Worm (Caenorhabditis elegans): ENCODE measurements around the gene sra-9.
A peak's percentile ranks its signal among the peaks of the same experiment; 100 is the strongest.

ce11 chrII:9575670-9576069, 43.6 kb downstream of the sra-9 start, which contains the start of gene exc-7:
- TF ChIP-seq tbx-2 (tag; optimal IDR thresholded peaks at IDR 0.05) = no peak
- TF ChIP-seq lin-15B (tag; optimal IDR thresholded peaks at IDR 0.05) = no peak
- no peak for TF ChIP-seq nhr-12 (tag; optimal IDR thresholded peaks at IDR 0.05)
- TF ChIP-seq egl-27 (tag; optimal IDR thresholded peaks at IDR 0.05) = no peak
- no peak for TF ChIP-seq fkh-4 (tag; optimal IDR thresholded peaks at IDR 0.05; ENCODE audit: borderline replicate concordance)
- TF ChIP-seq efl-1 (optimal IDR thresholded peaks at IDR 0.05) = no peak
- peak in 1 of 2 experiments; percentile 61 for TF ChIP-seq efl-1 (GFP tag; optimal IDR thresholded peaks at IDR 0.05 in 1 of 2)

Measured in whole organism, L1 larva.